Fruit fly (Drosophila melanogaster): Measurements from ENCODE around the gene CG11050.

CG11050 gene

DNA sequence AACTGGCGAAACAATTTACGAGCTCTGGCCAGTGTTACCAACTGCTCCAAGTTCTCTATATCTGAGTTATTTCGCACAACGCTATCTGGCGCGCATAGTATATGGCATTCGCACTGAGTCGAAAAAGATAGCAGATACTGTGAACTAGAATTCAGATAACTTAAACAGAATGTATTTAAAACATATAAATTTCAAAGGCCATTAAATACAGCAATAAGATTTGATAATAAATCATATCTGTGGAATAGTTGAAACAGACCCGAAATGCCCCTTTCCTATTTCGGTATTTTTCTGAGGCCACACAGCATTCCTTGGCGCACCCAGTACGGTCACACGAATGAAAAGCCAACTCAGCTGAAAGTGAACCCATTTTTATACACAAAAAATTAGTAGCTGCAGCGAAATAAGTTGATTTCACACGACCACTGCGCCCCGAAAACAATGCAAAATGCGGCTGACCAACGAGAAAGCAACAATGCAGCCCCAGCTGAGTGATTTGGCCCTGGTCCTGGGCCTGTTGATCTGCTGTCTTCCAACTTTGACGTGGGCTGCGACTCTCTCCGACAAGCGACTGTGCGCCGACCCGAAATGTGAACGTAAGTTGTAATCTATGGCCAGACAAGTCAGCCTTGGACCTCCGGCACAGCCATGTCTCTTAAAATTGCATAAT, 38.4 kb downstream of the CG11050 start, which contains the start of the genes CG31635 and Tango1 (continued):
- TF ChIP-seq CG31441 (GFP tag; IDR thresholded peaks at IDR 0.05): no peak
- TF ChIP-seq org-1 (GFP tag; optimal IDR thresholded peaks at IDR 0.05): no peak
- TF ChIP-seq CG11504 (tag; optimal IDR thresholded peaks at IDR 0.05): no peak
- TF ChIP-seq CG31365 (tag; optimal IDR thresholded peaks at IDR 0.05): no peak
- TF ChIP-seq Atf6 (GFP tag; IDR thresholded peaks at IDR 0.05): 0 out of 2 replicates have a peak, but pooled peaks have one; percentile 25
- peak; percentile 61 for TF ChIP-seq phol (tag; optimal IDR thresholded peaks at IDR 0.05)
- TF ChIP-seq dimm (GFP tag; IDR thresholded peaks at IDR 0.05): no peak
- TF ChIP-seq prd (optimal IDR thresholded peaks at IDR 0.05): no peak
- TF ChIP-seq prd (GFP tag; IDR thresholded peaks at IDR 0.05): peak; percentile 62; the same call in 1 of the 3 replicates
- TF ChIP-seq CoRest (tag; optimal IDR thresholded peaks at IDR 0.05): no peak
- peak; percentile 95 for TF ChIP-seq ssp (GFP tag; IDR thresholded peaks at IDR 0.05)
- peak; percentile 66 for TF ChIP-seq CG10267 (tag; optimal IDR thresholded peaks at IDR 0.05)
- TF ChIP-seq dmrt99B (tag; optimal IDR thresholded peaks at IDR 0.05): no peak
- 0 out of 2 replicates have a peak, but pooled peaks have one; percentile 14 for TF ChIP-seq CG14441 (GFP tag; IDR thresholded peaks at IDR 0.05)
- TF ChIP-seq da (GFP tag; optimal IDR thresholded peaks at IDR 0.05): no peak
- TF ChIP-seq Drgx (GFP tag; IDR thresholded peaks at IDR 0.05): no peak
- no peak for TF ChIP-seq CG6765 (GFP tag; optimal IDR thresholded peaks at IDR 0.05)
- TF ChIP-seq Pdp1 (GFP tag; optimal IDR thresholded peaks at IDR 0.05): peak; percentile 35 to 37
- no peak for TF ChIP-seq CG12071 (GFP tag; optimal IDR thresholded peaks at IDR 0.05)
- TF ChIP-seq tgo (GFP tag; IDR thresholded peaks at IDR 0.05): 0 out of 3 replicates have a peak, but pooled peaks have one; percentile 15
- no peak for TF ChIP-seq psq (GFP tag; optimal IDR thresholded peaks at IDR 0.05)
- peak; percentile 14 for TF ChIP-seq lilli (GFP tag; optimal IDR thresholded peaks at IDR 0.05)
- TF ChIP-seq fd102C (GFP tag; optimal IDR thresholded peaks at IDR 0.05): no peak
- no peak for TF ChIP-seq Nf-YA (GFP tag; IDR thresholded peaks at IDR 0.05)
- TF ChIP-seq dati (GFP tag; IDR thresholded peaks at IDR 0.05): no peak
- peak; percentile 46; the same call in 1 of the 3 replicates for TF ChIP-seq CG34422 (GFP tag; IDR thresholded peaks at IDR 0.05)
- peak; percentile 18 for TF ChIP-seq CG15601 (tag; optimal IDR thresholded peaks at IDR 0.05)
- TF ChIP-seq CG6689 (GFP tag; IDR thresholded peaks at IDR 0.05): no peak
- TF ChIP-seq CG9932 (GFP tag; IDR thresholded peaks at IDR 0.05): 0 out of 2 replicates have a peak, but pooled peaks have one; percentile 40
- no peak for TF ChIP-seq B-H1 (GFP tag; IDR thresholded peaks at IDR 0.05)
- TF ChIP-seq CG18476 (GFP tag; optimal IDR thresholded peaks at IDR 0.05): no peak
- no peak for TF ChIP-seq CG5180 (GFP tag; optimal IDR thresholded peaks at IDR 0.05)
- TF ChIP-seq CG12769 (tag; optimal IDR thresholded peaks at IDR 0.05): no peak
- no peak for TF ChIP-seq CG17359 (tag; optimal IDR thresholded peaks at IDR 0.05)
- peak; percentile 30 for TF ChIP-seq Myb (GFP tag; optimal IDR thresholded peaks at IDR 0.05)
- TF ChIP-seq luna (GFP tag; optimal IDR thresholded peaks at IDR 0.05): no peak
- TF ChIP-seq bbx (GFP tag; IDR thresholded peaks at IDR 0.05; ENCODE audit: partially characterized antibody): no peak
- no peak for TF ChIP-seq pb (GFP tag; optimal IDR thresholded peaks at IDR 0.05)
- TF ChIP-seq nerfin-1 (tag; optimal IDR thresholded peaks at IDR 0.05): peak; percentile 46
- no peak for TF ChIP-seq cas (GFP tag; IDR thresholded peaks at IDR 0.05)
- peak; percentile 46; the same call in 1 of the 2 replicates for TF ChIP-seq Ptx1 (GFP tag; IDR thresholded peaks at IDR 0.05)
- no peak for TF ChIP-seq CG8924 (tag; optimal IDR thresholded peaks at IDR 0.05)
- peak; percentile 57 for TF ChIP-seq Max (GFP tag; optimal IDR thresholded peaks at IDR 0.05)
- no peak for TF ChIP-seq eyg (GFP tag; optimal IDR thresholded peaks at IDR 0.05)
- TF ChIP-seq zfh2 (GFP tag; optimal IDR thresholded peaks at IDR 0.05): no peak
- no peak for TF ChIP-seq jing (GFP tag; optimal IDR thresholded peaks at IDR 0.05)
- TF ChIP-seq ac (GFP tag; optimal IDR thresholded peaks at IDR 0.05): no peak
- TF ChIP-seq Rx (GFP tag; IDR thresholded peaks at IDR 0.05): no peak
- no peak for TF ChIP-seq Oaz (GFP tag; IDR thresholded peaks at IDR 0.05)
- TF ChIP-seq CG14860 (GFP tag; IDR thresholded peaks at IDR 0.05; ENCODE audit: partially characterized antibody): no peak

All from whole organism, embryonic.